Worm (Caenorhabditis elegans): ENCODE measurements around the gene F53F1.4.

Gene F53F1.4

DNA sequence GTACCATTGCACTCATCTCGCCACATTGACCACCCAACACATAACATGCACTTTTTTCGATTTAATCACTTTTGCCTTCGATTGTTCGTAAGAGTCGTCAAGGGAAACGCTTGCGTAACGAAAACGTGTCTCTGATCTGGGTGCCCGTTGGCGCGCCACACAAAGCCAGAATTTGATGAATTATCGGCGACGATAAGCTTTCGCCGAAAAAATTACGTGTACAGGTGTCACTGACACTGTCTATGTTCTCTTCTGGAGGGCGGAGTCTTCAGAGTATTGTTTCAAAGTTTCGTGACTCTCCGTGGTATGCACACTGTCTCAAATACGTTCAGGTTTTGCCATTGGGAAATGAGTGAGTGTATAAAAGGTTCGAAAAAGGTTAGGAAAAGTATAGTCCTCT, at the start of gene F53F1.4:
Gene F53F1.4 (plus strand): TSS at position 390 of the 400 bp plus-strand sequence.
- TF ChIP-seq ceh-58 (GFP tag; IDR thresholded peaks at IDR 0.05) (no peak), hrde-1 (tag; optimal IDR thresholded peaks at IDR 0.05; ENCODE audit: borderline replicate concordance) (no peak), Y67H2A.10 (GFP tag; conservative IDR thresholded peaks at IDR 0.05) (no peak), ztf-28 (GFP tag; IDR thresholded peaks at IDR 0.05) (0 out of 2 replicates have a peak, but pooled peaks have one; percentile 37), ztf-25 (GFP tag; IDR thresholded peaks at IDR 0.05) (no peak), F22D6.2 (tag; optimal IDR thresholded peaks at IDR 0.05) (no peak), nhr-80 (tag; optimal IDR thresholded peaks at IDR 0.05) (no peak), lsl-1 (GFP tag; optimal IDR thresholded peaks at IDR 0.05) (no peak)

- TF ChIP-seq mel-28 (tag; optimal IDR thresholded peaks at IDR 0.05; ENCODE audit: borderline replicate concordance) (no peak), let-526 (GFP tag; IDR thresholded peaks at IDR 0.05) (no peak), bed-1 (GFP tag; IDR thresholded peaks at IDR 0.05) (no peak), dpl-1 (GFP tag; optimal IDR thresholded peaks at IDR 0.05) (no peak), mes-4 (tag; optimal IDR thresholded peaks at IDR 0.05) (no peak), ceh-91 (GFP tag; IDR thresholded peaks at IDR 0.05) (no peak), lir-1 (GFP tag; conservative IDR thresholded peaks at IDR 0.05) (no peak), die-1 (tag; optimal IDR thresholded peaks at IDR 0.05) (no peak), madf-6 (GFP tag; IDR thresholded peaks at IDR 0.05) (no peak), nfyb-1 (GFP tag; IDR thresholded peaks at IDR 0.05) (no peak), egl-44 (GFP tag; IDR thresholded peaks at IDR 0.05) (no peak), lin-40 (tag; optimal IDR thresholded peaks at IDR 0.05) (no peak), fkh-3 (tag; optimal IDR thresholded peaks at IDR 0.05) (no peak), B0261.1 (tag; optimal IDR thresholded peaks at IDR 0.05) (no peak), cebp-2 (GFP tag; IDR thresholded peaks at IDR 0.05) (no peak), ccch-3 (GFP tag; optimal IDR thresholded peaks at IDR 0.05) (no peak), tbx-9 (tag; optimal IDR thresholded peaks at IDR 0.05; ENCODE audit: borderline replicate concordance) (no peak), F57C9.4 (tag; optimal IDR thresholded peaks at IDR 0.05) (no peak)
Observed at ce11 chrV:13363415-13363814, 47.5 kb upstream of the F53F1.4 start, which contains the start of gene srg-46. Gene srg-46 (plus strand): TSS chrV:13363715.

DNA sequence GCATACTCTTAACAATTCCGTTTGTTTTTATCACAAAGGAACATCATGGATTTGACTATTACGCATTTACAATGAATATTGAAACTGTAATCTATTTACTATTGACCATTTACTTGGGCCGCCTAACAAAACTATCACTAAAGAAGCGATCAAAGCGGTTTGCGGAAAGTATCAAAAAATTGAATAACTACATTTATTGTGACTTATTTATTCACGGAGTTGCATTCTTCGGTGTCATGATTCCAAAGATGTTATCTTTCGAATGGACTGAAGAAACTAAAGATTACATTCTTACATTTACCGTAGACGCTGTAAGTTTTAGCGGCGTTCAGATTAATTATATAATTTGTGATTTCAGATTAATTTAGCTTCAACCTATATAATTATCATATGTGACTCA, 46.6 kb upstream of the F53F1.4 start:
- TF ChIP-seq sptf-2 (GFP tag; optimal IDR thresholded peaks at IDR 0.05) (no peak), lin-26 (GFP tag; IDR thresholded peaks at IDR 0.05) (no peak), nfya-1 (tag; optimal IDR thresholded peaks at IDR 0.05; ENCODE audit: borderline replicate concordance, insufficient read depth) (no peak), cebp-1 (GFP tag; IDR thresholded peaks at IDR 0.05) (no peak), cebp-1 (tag; optimal IDR thresholded peaks at IDR 0.05) (no peak), attf-5 (GFP tag; optimal IDR thresholded peaks at IDR 0.05) (no peak)

DNA sequence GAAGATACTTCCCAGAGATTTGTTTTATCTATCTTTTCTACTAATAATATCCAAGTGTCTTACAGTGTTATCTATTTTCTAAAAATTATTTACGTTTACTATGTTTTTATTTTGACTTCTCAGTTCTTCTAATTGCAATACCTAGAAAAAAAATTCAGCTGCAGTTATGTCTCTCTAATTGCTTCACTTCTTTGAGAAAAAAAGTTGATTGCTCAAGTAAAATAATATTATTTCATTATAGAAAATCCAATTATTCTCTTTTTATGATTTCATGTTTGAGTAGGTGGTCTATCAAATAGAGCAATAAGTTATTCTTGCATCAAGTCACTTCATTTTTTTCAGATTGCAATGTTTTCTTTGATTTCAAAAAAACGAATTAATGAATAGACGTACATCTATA, 44.4 kb upstream of the F53F1.4 start:
- no peak for TF ChIP-seq K11D2.4 (GFP tag; IDR thresholded peaks at IDR 0.05)
- no peak for TF ChIP-seq nhr-80 (tag; optimal IDR thresholded peaks at IDR 0.05)
- TF ChIP-seq ceh-58 (GFP tag; IDR thresholded peaks at IDR 0.05), result no peak
- no peak for TF ChIP-seq ztf-18 (tag; optimal IDR thresholded peaks at IDR 0.05)
- no peak for TF ChIP-seq F49E8.2 (tag; optimal IDR thresholded peaks at IDR 0.05; ENCODE audit: insufficient read depth)

Measured in whole organism, young adult.